Worm (Caenorhabditis elegans) whole organism, late embryonic: ENCODE measurements around the gene T05A7.1.

Experiments
- C08G9.2 ChIP-seq: sonication (generic microtip); optimal IDR thresholded peaks from 2 replicates; lab custom pipeline; 2016; ENCODE audit warnings: mild to moderate bottlenecking, missing genetic modification characterization, moderate library complexity, missing compliant biosample characterization
- C38D4.7 ChIP-seq: fragments of 200-800 bp; sonication (Bioruptor generic); optimal IDR thresholded peaks from 2 replicates; lab custom pipeline; 2018; ENCODE audit warnings: mild to moderate bottlenecking, missing genetic modification characterization, moderate library complexity, missing compliant biosample characterization
- F13H6.1 ChIP-seq: sonication (generic microtip); optimal IDR thresholded peaks from 2 replicates; lab custom pipeline; 2016; ENCODE audit warnings: missing genetic modification characterization, missing compliant biosample characterization
- T23F11.4 ChIP-seq: fragments of 200-800 bp; sonication (Bioruptor generic); optimal IDR thresholded peaks from 2 replicates; lab custom pipeline; 2018; ENCODE audit warnings: mild to moderate bottlenecking, missing genetic modification characterization, missing compliant biosample characterization
- ama-1 ChIP-seq: fragments of 150-350 bp; optimal IDR thresholded peaks from 2 replicates; lab custom pipeline; 2014
- ceh-18 ChIP-seq: sonication (generic microtip); optimal IDR thresholded peaks from 2 replicates; lab custom pipeline; 2016; ENCODE audit warnings: missing genetic modification characterization, missing compliant biosample characterization
- ceh-19 ChIP-seq: fragments of 200-800 bp; sonication (Bioruptor generic); optimal IDR thresholded peaks from 2 replicates; lab custom pipeline; 2018; ENCODE audit warnings: mild to moderate bottlenecking, missing genetic modification characterization, missing compliant biosample characterization
- ceh-24 ChIP-seq: sonication (generic microtip); optimal IDR thresholded peaks from 2 replicates; lab custom pipeline; 2016; ENCODE audit warnings: mild to moderate bottlenecking, missing genetic modification characterization, missing compliant biosample characterization
- ceh-34 ChIP-seq: sonication (generic microtip); optimal IDR thresholded peaks from 2 replicates; lab custom pipeline; 2016; ENCODE audit warnings: mild to moderate bottlenecking, missing genetic modification characterization, missing compliant biosample characterization
- ceh-45 ChIP-seq: fragments of 200-800 bp; sonication (Bioruptor generic); IDR thresholded peaks from 2 replicates; pipeline ENCODE4 v1.3.6; 2022; ENCODE audit warnings: missing genetic modification reagents, missing genetic modification characterization, missing compliant biosample characterization
- dmd-4 ChIP-seq: sonication (generic microtip); optimal IDR thresholded peaks from 2 replicates; lab custom pipeline; 2016; ENCODE audit warnings: borderline replicate concordance, missing genetic modification characterization, missing compliant biosample characterization
- dve-1 ChIP-seq: sonication (generic microtip); optimal IDR thresholded peaks from 2 replicates; lab custom pipeline; 2017; ENCODE audit warnings: antibody characterized with exemption, mild to moderate bottlenecking, missing genetic modification characterization, missing compliant biosample characterization
- ets-4 ChIP-seq: sonication (generic microtip); optimal IDR thresholded peaks from 2 replicates; lab custom pipeline; 2016; ENCODE audit warnings: missing genetic modification characterization, missing compliant biosample characterization
- eyg-1 ChIP-seq: sonication (generic microtip); optimal IDR thresholded peaks from 2 replicates; lab custom pipeline; 2016; ENCODE audit warnings: missing genotype, missing genetic modification characterization, missing compliant biosample characterization
- hlh-13 ChIP-seq: fragments of 200-800 bp; sonication (Bioruptor generic); optimal IDR thresholded peaks from 2 replicates; lab custom pipeline; 2018; ENCODE audit warnings: mild to moderate bottlenecking, missing genetic modification characterization, missing compliant biosample characterization
- hlh-30 ChIP-seq: sonication (generic microtip); optimal IDR thresholded peaks from 2 replicates; lab custom pipeline; 2017; ENCODE audit warnings: antibody characterized with exemption, missing genetic modification characterization, missing compliant biosample characterization; ENCODE audit not compliant: insufficient read depth
- hlh-8 ChIP-seq: sonication (generic microtip); optimal IDR thresholded peaks from 2 replicates; lab custom pipeline; 2016; ENCODE audit warnings: missing genotype, missing genetic modification characterization, missing compliant biosample characterization
- lim-6 ChIP-seq: sonication (generic microtip); optimal IDR thresholded peaks from 2 replicates; lab custom pipeline; 2016; ENCODE audit warnings: missing genetic modification characterization, missing compliant biosample characterization
- lin-11 ChIP-seq: fragments of 200-800 bp; sonication (Bioruptor generic); optimal IDR thresholded peaks from 2 replicates; lab custom pipeline; 2018; ENCODE audit warnings: mild to moderate bottlenecking, missing genetic modification characterization, missing compliant biosample characterization
- mec-3 ChIP-seq: sonication (generic microtip); optimal IDR thresholded peaks from 2 replicates; lab custom pipeline; 2016; ENCODE audit warnings: borderline replicate concordance, missing genetic modification characterization, missing compliant biosample characterization
- nfya-1 ChIP-seq: sonication (generic microtip); optimal IDR thresholded peaks from 2 replicates; lab custom pipeline; 2017; ENCODE audit warnings: missing genetic modification characterization, mild to moderate bottlenecking, missing compliant biosample characterization, antibody characterized with exemption, moderate library complexity
- nhr-11 ChIP-seq: fragments of 150-350 bp; optimal IDR thresholded peaks from 2 replicates; lab custom pipeline; 2014; ENCODE audit warnings: missing biosample characterization, missing genetic modification characterization
- pax-1 ChIP-seq: fragments of 150-350 bp; optimal IDR thresholded peaks from 2 replicates; lab custom pipeline; 2014; ENCODE audit warnings: missing biosample characterization, missing genetic modification characterization
- pros-1 ChIP-seq: fragments of 150-350 bp; optimal IDR thresholded peaks from 2 replicates; lab custom pipeline; 2014; ENCODE audit warnings: missing biosample characterization, missing genetic modification reagents, missing genetic modification characterization
- ref-2 ChIP-seq: sonication (generic microtip); optimal IDR thresholded peaks from 2 replicates; lab custom pipeline; 2016; ENCODE audit warnings: missing genetic modification characterization, missing compliant biosample characterization
- rnt-1 ChIP-seq: sonication (generic microtip); optimal IDR thresholded peaks from 2 replicates; lab custom pipeline; 2016; ENCODE audit warnings: missing genetic modification characterization, missing compliant biosample characterization
- sox-4 ChIP-seq: sonication (generic microtip); optimal IDR thresholded peaks from 2 replicates; lab custom pipeline; 2017; ENCODE audit warnings: mild to moderate bottlenecking, missing genetic modification characterization, inconsistent platforms, missing compliant biosample characterization
- tbx-2 ChIP-seq: sonication (generic microtip); optimal IDR thresholded peaks from 2 replicates; lab custom pipeline; 2016; ENCODE audit warnings: missing genetic modification characterization, missing compliant biosample characterization
- tbx-7 ChIP-seq: sonication (generic microtip); optimal IDR thresholded peaks from 2 replicates; lab custom pipeline; 2016; ENCODE audit warnings: missing genotype, missing genetic modification characterization, missing compliant biosample characterization
- ttx-3 ChIP-seq: sonication (generic microtip); optimal IDR thresholded peaks from 2 replicates; lab custom pipeline; 2016; ENCODE audit warnings: missing genetic modification reagents, missing genetic modification characterization, missing compliant biosample characterization
- unc-3 ChIP-seq, 2 experiments: fragments of 200-800 bp in 1 of 2; sonication (Bioruptor generic) in 1 of 2; sonication (generic microtip) in 1 of 2; conservative IDR thresholded peaks in 1 of 2; optimal IDR thresholded peaks in 1 of 2; 2 replicates each; pipeline versions ENCODE4 v1.3.6 to Lab custom; 2016 to 2022; ENCODE audit warnings: missing compliant biosample characterization in 2 of 2, missing genetic modification characterization in 2 of 2, missing genetic modification reagents in 1 of 2
- unc-42 ChIP-seq: sonication (generic microtip); optimal IDR thresholded peaks from 2 replicates; lab custom pipeline; 2016; ENCODE audit warnings: missing genotype, missing genetic modification characterization, missing compliant biosample characterization
- zip-5 ChIP-seq: sonication (generic microtip); optimal IDR thresholded peaks from 2 replicates; lab custom pipeline; 2016; ENCODE audit warnings: missing genetic modification characterization, missing compliant biosample characterization
- ztf-16 ChIP-seq: sonication (generic microtip); optimal IDR thresholded peaks from 2 replicates; lab custom pipeline; 2017; ENCODE audit warnings: missing genetic modification characterization, missing compliant biosample characterization

The T05A7.1 gene

DNA sequence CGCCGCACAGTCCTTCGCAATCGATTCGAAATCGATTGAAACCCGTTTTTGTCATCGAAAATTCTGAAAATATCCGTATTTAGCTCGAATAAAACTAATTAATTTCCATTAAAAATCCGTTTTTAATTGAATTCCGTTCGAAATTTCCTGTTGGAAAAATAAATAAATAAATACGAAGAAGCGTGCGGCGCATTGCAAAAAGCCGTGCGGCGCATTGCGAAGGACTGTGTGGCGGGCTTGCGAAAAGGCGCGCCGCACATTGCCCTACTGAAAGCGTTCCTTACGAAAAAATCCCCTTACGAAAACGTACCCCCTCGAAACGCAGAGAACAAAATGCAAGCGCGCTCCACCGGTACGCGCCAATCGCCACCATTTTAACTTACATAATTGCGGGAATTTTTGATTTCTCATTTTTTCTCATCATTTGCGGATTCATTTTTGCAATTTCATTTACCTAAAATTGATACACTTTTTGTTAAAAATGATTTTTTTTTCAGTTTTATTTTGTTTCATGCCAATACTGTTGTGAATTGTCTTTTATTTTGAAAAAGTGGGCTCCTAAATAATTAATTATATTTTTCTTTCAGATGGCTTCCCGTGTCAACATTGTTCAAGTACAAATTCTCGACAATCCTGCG, 23.6 kb downstream of the T05A7.1 start, which contains the start of gene unc-85 (continued):
- TF ChIP-seq ref-2 (tag; lab: Kevin White, UChicago) (peak; percentile 85), ceh-34 (peak; percentile 75), lim-6 (tag; lab: Kevin White, UChicago) (peak; percentile 35), eyg-1 (tag; lab: Kevin White, UChicago) (peak; percentile 26), F13H6.1 (peak; percentile 60), C08G9.2 (tag; lab: Kevin White, UChicago) (peak; percentile 73), unc-3 (GFP tag; conservative IDR thresholded peaks at IDR 0.05; lab: Robert Waterston, UW) (0 out of 2 replicates have a peak, but pooled peaks have one; percentile 20), unc-3 (tag; optimal IDR thresholded peaks at IDR 0.05; lab: Kevin White, UChicago) (peak; percentile 73), hlh-8 (tag; lab: Kevin White, UChicago) (peak; percentile 65), unc-42 (peak; percentile 70)

DNA sequence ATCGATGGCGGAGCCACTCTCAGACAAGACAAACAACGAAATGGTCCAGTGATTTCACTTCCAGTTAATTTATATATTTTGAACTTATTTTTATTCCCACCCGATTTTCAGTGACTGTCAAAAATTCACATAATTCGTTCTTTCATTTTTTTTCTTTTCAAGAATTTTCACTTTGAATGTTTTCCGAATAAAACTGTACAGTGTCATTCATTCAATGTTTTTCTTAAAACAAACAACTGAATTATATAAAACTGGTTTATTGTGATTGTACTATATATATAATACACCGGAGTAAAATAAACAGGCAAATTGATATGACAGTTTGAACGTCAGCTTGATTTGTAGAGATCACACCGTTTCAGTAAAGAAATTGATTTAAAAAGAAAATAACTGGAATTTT, 25.0 kb downstream of the T05A7.1 start:
- no peak for TF ChIP-seq nhr-11
- no peak for TF ChIP-seq T23F11.4 (GFP tag; lab: Kevin White, UChicago)
- TF ChIP-seq ets-4, result no peak
- TF ChIP-seq lim-6 (tag; lab: Kevin White, UChicago), result no peak
- TF ChIP-seq lin-11 (tag; lab: Kevin White, UChicago), result no peak
- no peak for TF ChIP-seq C08G9.2 (tag; lab: Kevin White, UChicago)
- no peak for TF ChIP-seq dmd-4 (tag; lab: Kevin White, UChicago)
- no peak for TF ChIP-seq pax-1
- TF ChIP-seq ttx-3, result no peak
- no peak for TF ChIP-seq nfya-1 (tag; lab: Kevin White, UChicago)
- no peak for TF ChIP-seq hlh-13
- TF ChIP-seq sox-4 (tag; lab: Kevin White, UChicago), result no peak
- TF ChIP-seq ceh-19 (GFP tag; lab: Kevin White, UChicago), result no peak
- TF ChIP-seq ama-1 (lab: Kevin White, UChicago), result no peak
- TF ChIP-seq rnt-1, result no peak
- TF ChIP-seq ceh-34, result no peak
- no peak for TF ChIP-seq ztf-16 (tag; lab: Kevin White, UChicago)
- no peak for TF ChIP-seq pros-1 (tag; lab: Kevin White, UChicago)

DNA sequence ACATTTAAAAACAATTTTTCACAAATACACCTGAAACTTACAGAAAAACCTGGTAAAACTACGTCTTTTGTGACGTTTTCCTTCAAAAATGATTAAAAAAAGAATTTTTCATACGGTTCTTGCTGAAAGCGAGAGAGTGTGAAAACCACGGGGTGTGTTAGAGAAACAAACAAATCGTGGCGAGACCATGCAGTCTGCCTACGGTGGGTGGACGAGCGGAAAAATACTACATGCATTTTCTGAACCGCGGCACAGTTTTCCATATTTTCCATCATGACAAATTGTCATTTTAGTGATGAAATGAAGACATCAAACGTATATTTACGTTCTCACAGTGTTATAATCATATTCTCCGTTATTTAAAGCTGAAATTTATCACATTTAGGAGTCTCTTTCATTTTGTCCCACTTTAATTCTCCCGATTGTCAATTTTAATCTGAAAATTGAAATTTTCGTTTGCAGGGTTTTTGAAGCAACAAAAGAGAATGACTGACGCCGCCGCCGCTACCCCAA, 28.4 kb downstream of the T05A7.1 start, which contains the start of the genes F10G7.9 and tsn-1:
F10G7.9 (minus strand) TSS at position 127 of the 513 bp plus-strand sequence.
tsn-1 (plus strand) TSS at position 463 of the 513 bp plus-strand sequence.
- TF ChIP-seq lin-11 (tag; lab: Kevin White, UChicago), result no peak
- peak; percentile 56 for TF ChIP-seq nfya-1 (tag; lab: Kevin White, UChicago)
- peak; percentile 41 for TF ChIP-seq hlh-30 (tag; lab: Kevin White, UChicago)
- no peak for TF ChIP-seq ceh-18 (tag; lab: Kevin White, UChicago)

DNA sequence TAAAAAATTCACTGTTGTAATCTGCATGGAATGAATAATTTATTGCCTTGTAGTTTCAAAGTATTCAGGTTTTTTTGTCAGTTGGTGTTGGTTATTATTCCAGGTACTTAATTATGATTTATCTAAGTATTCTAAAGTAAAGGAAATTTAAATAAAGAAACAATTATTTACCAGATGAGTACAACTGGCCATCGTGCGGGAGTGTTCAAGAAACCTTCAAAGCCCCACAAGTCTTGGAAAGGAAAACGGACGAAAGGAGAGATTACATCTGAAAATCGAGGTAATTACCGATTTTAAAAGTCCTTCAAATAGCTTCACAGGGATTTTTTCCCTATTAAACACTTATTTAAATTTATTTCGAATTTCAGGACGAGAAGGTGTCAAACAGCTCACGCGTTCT, 32.1 kb downstream of the T05A7.1 start, which contains the start of gene tag-151:
tag-151 (plus strand) TSS at position 158 of the 400 bp plus-strand sequence.
- TF ChIP-seq sox-4 (tag; lab: Kevin White, UChicago) (no peak), F13H6.1 (no peak)
- TF ChIP-seq, all 69 proteins: peak for 0

DNA sequence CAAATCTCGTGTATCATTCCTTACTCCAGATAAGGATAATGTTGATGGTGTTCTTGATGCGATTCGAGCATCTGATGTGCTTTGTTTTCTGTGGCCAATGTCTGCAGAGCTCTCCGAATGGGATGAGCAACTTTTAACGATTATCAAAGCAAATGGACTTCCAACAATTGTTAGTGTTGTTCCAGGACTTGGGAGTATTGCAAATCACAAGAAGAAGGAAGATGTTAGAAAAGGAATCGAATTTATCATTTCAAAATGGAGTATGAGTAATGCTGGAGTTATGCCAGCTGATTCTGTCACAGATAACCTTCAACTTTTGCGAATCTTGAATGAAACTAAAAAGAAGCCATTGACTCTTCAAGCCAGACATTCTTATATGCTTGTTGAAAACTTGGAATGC, 32.8 kb downstream of the T05A7.1 start:
- no peak for TF ChIP-seq ceh-34
- no peak for TF ChIP-seq hlh-8 (tag; lab: Kevin White, UChicago)
- no peak for TF ChIP-seq tbx-7 (tag; lab: Kevin White, UChicago)
- no peak for TF ChIP-seq dve-1 (tag; lab: Kevin White, UChicago)
- no peak for TF ChIP-seq ceh-24 (tag; lab: Kevin White, UChicago)
- TF ChIP-seq tbx-2, result no peak
- no peak for TF ChIP-seq zip-5 (tag; lab: Kevin White, UChicago)
- no peak for TF ChIP-seq C38D4.7 (GFP tag; lab: Kevin White, UChicago)
- no peak for TF ChIP-seq rnt-1
- no peak for TF ChIP-seq ceh-45
- TF ChIP-seq dmd-4 (tag; lab: Kevin White, UChicago), result no peak
- TF ChIP-seq mec-3 (tag; lab: Kevin White, UChicago), result no peak
- no peak for TF ChIP-seq unc-42
